Worm (Caenorhabditis elegans) whole organism, L4/young adult: ENCODE results near the gene Y49G5A.1.

Experiments
- W03F9.2 ChIP-seq: fragments of 150-350 bp; optimal IDR thresholded peaks from 2 replicates; lab custom pipeline; 2014; ENCODE audit warnings: missing biosample characterization, missing genetic modification characterization
- dao-5 ChIP-seq: sonication (generic microtip); optimal IDR thresholded peaks from 2 replicates; lab custom pipeline; 2016; ENCODE audit warnings: missing genotype, missing genetic modification characterization, moderate library complexity, missing compliant biosample characterization
- him-1 ChIP-seq: sonication (generic microtip); optimal IDR thresholded peaks from 2 replicates; lab custom pipeline; 2016; ENCODE audit warnings: missing genotype, missing genetic modification reagents, missing genetic modification characterization, missing compliant biosample characterization

Gene Y49G5A.1

DNA sequence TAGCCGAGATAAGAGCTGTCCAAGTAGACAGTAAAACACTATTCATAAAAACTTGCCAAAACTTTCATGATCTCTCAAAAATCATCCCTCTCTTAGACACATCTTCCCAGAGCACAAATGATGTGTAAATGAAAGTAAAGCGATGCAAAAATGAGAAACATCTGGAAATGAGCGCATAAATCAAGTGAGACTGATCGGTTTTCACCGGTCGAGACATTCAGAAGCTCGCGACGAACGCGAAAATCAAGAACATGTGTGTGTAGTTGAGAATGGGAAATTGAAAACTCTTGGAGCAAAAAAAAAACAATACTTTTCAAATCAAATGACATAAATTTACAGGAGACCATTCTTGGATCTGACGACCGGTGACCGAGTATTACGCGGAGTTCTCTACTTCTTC, 17.2 kb upstream of the Y49G5A.1 start:
- no peak for TF ChIP-seq him-1 (tag; lab: Kevin White, UChicago)
- TF ChIP-seq dao-5 (tag; lab: Kevin White, UChicago), result no peak
- no peak for TF ChIP-seq W03F9.2 (tag; lab: Kevin White, UChicago)

DNA sequence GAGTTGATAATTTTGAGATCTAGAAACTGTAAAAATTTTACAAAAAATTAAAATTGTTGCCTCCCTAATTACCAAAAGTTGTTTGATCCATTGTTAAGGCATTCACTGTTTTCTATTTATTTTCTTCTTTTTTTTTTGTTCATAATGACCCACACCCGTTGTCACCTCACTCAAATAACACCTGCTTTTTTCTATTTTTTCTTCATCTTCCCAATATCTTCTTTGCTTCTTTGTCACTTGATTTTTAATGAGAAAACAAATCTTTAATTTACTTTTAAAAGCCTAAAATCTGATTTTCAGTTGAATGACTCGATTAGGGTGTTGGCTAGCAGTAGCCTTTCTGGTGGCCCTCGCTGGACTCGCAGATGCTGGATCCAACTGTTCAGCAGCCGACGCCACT, 16.2 kb upstream of the Y49G5A.1 start, which contains the start of gene ncx-2:
TSS of gene ncx-2 (plus strand) at position 301 of the 400 bp plus-strand sequence.
- TF ChIP-seq W03F9.2 (tag; lab: Kevin White, UChicago) (no peak), him-1 (tag; lab: Kevin White, UChicago) (no peak), dao-5 (tag; lab: Kevin White, UChicago) (no peak)

DNA sequence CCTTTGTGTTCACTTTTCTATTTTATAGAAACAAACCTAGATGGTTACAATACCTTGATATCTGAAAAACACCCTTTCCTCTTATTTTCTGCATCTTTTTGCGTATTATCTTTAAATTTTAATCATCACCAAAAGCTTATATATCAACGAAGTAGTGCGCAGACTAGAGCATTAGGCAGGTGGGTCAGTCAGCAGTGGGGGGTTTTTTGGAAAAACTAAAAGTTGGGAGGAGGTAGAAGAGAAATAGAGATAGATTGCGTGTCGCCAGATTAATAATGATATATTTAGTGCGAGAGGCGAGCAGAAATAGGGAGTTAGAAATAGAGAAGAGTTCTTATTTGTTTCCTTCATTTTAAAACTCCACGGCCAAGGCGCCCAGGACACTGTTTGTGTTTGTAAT, 14.1 kb upstream of the Y49G5A.1 start:
- TF ChIP-seq dao-5 (tag; lab: Kevin White, UChicago) (no peak), W03F9.2 (tag; lab: Kevin White, UChicago) (no peak), him-1 (tag; lab: Kevin White, UChicago) (no peak)

DNA sequence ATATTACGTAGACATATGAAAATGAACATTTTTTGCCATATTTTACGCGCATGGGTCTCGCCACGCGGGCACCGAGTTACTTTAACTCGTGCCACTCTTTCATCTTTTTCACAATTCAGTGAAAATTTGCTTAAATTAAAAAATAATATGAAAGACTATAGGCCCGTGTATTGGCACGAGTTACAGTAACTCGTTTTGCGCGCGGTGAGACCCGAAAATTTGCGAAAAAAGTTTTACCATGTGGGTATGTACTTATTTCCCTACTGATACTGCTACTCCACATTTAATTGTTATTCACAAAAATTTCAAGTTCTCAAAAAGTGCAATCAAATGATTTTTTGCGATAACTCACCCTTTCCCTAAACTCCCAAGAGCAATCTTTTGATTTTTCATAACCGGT, 10.6 kb upstream of the Y49G5A.1 start:
- TF ChIP-seq dao-5 (tag; lab: Kevin White, UChicago), result no peak
- TF ChIP-seq W03F9.2 (tag; lab: Kevin White, UChicago), result no peak
- TF ChIP-seq him-1 (tag; lab: Kevin White, UChicago), result no peak

ce11 chrV:5295940-5296339, 8.8 kb upstream of the Y49G5A.1 start:
- TF ChIP-seq dao-5 (tag; lab: Kevin White, UChicago) (no peak), W03F9.2 (tag; lab: Kevin White, UChicago) (no peak), him-1 (tag; lab: Kevin White, UChicago) (no peak)

DNA sequence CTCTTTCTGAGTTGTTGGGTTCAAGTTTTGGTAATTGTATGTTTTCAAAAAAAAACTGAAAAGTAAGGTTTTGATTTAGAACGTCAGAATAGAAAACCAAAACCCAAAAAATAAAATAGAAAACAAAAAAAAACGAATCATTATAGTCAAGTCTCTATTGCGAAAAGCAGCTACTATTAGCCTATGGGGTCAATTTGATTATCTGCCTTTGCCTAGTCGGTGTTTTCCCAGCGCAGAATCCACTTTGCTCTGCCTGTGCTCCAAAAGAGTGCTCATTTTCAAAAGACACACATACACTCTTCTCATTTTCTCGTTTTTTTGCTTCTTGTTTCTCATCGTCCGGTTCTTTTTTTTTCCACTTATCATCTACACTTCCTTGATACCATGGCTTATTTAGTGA, 1.5 kb upstream of the Y49G5A.1 start:
- TF ChIP-seq W03F9.2 (tag; lab: Kevin White, UChicago) (no peak), dao-5 (tag; lab: Kevin White, UChicago) (no peak), him-1 (tag; lab: Kevin White, UChicago) (no peak)

DNA sequence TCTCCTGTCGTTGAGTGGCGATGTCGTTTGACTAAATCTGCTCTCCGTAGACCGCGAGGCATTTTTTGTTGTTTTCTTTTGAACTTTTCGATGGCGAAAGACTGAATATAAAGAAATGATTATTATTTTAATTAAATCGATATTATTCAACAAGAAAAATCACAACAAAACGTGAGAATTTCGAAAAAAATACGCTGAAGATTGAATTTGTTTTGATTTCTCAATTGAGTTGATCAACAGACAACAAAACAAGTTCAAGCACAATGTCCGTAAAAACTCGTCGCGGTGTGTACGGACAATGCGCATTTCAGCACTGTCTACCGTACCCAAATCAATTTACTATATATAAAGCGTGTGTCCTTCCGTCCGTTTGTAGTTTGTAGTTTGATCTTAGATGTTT, 9.2 kb downstream of the Y49G5A.1 start, which contains the start of gene B0238.9:
TSS of gene B0238.9 (minus strand) at position 101 of the 400 bp plus-strand sequence.
- TF ChIP-seq him-1 (tag; lab: Kevin White, UChicago) (no peak), W03F9.2 (tag; lab: Kevin White, UChicago) (no peak), dao-5 (tag; lab: Kevin White, UChicago) (no peak)

- TF ChIP-seq him-1 (tag; lab: Kevin White, UChicago) (no peak), dao-5 (tag; lab: Kevin White, UChicago) (no peak), W03F9.2 (tag; lab: Kevin White, UChicago) (no peak)
These were observed 11.7 kb downstream of the Y49G5A.1 start for ce11 chrV:5275426-5276007.

DNA sequence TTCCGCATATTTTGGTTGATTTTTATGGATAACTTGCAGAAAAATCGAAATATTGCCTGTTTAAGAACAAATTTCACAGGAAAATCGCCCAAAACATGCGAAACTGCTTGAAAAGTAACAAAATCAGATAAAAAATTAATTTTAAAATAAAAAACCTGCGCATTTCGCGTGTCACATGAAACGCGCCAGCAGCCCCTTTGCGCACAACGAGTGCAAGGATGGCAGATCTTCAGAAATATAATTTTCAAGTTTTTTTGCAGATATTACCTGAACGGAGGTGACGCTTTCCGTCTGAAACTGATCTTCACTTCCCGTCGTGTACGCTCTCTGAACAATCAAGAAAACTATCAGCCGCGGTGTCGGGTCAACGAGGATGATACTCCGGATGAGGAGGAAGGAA, 12.2 kb downstream of the Y49G5A.1 start:
- TF ChIP-seq W03F9.2 (tag; lab: Kevin White, UChicago) (peak; percentile 36), him-1 (tag; lab: Kevin White, UChicago) (no peak), dao-5 (tag; lab: Kevin White, UChicago) (no peak)

- TF ChIP-seq W03F9.2 (tag; lab: Kevin White, UChicago) (no peak), dao-5 (tag; lab: Kevin White, UChicago) (no peak), him-1 (tag; lab: Kevin White, UChicago) (no peak)
These were observed 13.4 kb downstream of the Y49G5A.1 start, which contains the start of gene natc-2 for ce11 chrV:5273770-5274169. natc-2 (plus strand) TSS chrV:5274070.

DNA sequence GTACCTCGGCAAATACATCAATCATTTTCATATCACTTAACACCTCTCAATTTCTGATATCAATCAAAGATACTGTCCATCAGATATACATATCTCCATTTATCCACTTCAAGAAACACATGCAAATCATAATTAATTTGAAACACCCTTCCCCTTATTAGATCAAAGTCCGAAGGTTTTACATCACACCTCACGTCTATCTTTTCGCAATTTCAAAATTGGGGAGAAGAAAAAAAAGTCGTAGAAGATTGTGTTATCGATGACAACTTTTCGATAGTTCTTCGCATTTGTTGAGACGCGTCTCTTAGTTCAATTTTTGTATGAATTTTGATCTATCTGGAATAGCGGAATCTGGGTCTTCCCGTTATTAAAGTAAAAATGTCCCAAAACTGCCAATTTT, 13.9 kb downstream of the Y49G5A.1 start:
- TF ChIP-seq dao-5 (tag; lab: Kevin White, UChicago), result no peak
- TF ChIP-seq him-1 (tag; lab: Kevin White, UChicago), result no peak
- no peak for TF ChIP-seq W03F9.2 (tag; lab: Kevin White, UChicago)

ce11 chrV:5272619-5273074, 14.5 kb downstream of the Y49G5A.1 start:
- TF ChIP-seq W03F9.2 (tag; lab: Kevin White, UChicago), result no peak
- TF ChIP-seq dao-5 (tag; lab: Kevin White, UChicago), result no peak
- TF ChIP-seq him-1 (tag; lab: Kevin White, UChicago), result no peak

- TF ChIP-seq W03F9.2 (tag; lab: Kevin White, UChicago), result no peak
- TF ChIP-seq dao-5 (tag; lab: Kevin White, UChicago), result no peak
- TF ChIP-seq him-1 (tag; lab: Kevin White, UChicago), result no peak
These were observed 15.1 kb downstream of the Y49G5A.1 start for ce11 chrV:5272034-5272433.

DNA sequence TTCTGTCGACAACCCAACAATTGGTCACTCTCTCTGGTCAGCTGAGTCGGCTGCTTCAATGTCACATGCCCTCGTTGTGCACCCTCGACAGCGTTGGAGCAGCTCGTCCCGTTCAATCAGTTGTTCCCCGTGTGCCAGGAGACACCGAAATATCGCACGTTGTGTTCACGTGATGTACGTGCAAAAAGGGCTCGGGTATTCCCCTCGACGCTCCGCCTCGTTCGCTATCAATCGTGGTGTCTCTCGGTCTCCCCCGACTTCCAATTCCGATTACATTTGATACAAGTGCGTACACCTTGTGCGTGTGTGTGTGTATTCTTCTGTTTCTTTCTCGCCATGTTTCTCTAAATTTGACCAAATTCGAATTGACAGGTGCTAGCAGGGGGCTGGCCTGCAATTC, 15.7 kb downstream of the Y49G5A.1 start:
- TF ChIP-seq W03F9.2 (tag; lab: Kevin White, UChicago) (no peak), him-1 (tag; lab: Kevin White, UChicago) (no peak), dao-5 (tag; lab: Kevin White, UChicago) (no peak)
